Fruit fly (Drosophila melanogaster): ENCODE data around the gene CG13116.
A peak's percentile ranks its signal among the peaks of the same experiment; 100 is the strongest.

Gene CG13116

DNA sequence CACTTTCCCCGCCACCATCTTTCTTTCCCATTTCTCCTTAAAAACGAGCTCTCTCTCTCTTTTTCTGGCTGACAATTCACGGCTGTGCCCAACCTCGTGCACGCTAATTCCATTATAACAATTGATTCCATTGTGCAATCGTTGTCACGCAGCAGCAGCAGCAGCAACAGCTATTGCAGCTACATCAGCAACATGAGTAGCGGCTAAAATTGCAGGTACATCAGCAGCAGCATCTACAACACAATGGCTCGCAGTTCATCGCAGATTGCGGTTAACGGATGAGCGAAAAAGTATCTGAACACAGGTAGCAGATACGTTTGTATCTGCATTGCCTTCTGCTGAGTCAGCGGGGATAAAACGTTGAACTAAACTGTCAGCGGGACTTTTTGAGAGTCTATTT lies 24.4 kb upstream of the CG13116 start (continued):
- TF ChIP-seq CG34376 (GFP tag; optimal IDR thresholded peaks at IDR 0.05) (no peak), zen (tag; optimal IDR thresholded peaks at IDR 0.05) (peak; percentile 59), Spps (tag; optimal IDR thresholded peaks at IDR 0.05) (no peak), CG3065 (GFP tag; optimal IDR thresholded peaks at IDR 0.05) (no peak), NK7.1 (GFP tag; optimal IDR thresholded peaks at IDR 0.05) (no peak), p53 (GFP tag; optimal IDR thresholded peaks at IDR 0.05) (no peak), Atf-2 (GFP tag; optimal IDR thresholded peaks at IDR 0.05) (no peak), mam (GFP tag; optimal IDR thresholded peaks at IDR 0.05) (no peak), CG6765 (GFP tag; optimal IDR thresholded peaks at IDR 0.05) (no peak), wek (GFP tag; optimal IDR thresholded peaks at IDR 0.05) (no peak), ind (GFP tag; optimal IDR thresholded peaks at IDR 0.05) (no peak), tll (GFP tag; optimal IDR thresholded peaks at IDR 0.05) (peak in 1 of 2 experiments; percentile 38)

DNA sequence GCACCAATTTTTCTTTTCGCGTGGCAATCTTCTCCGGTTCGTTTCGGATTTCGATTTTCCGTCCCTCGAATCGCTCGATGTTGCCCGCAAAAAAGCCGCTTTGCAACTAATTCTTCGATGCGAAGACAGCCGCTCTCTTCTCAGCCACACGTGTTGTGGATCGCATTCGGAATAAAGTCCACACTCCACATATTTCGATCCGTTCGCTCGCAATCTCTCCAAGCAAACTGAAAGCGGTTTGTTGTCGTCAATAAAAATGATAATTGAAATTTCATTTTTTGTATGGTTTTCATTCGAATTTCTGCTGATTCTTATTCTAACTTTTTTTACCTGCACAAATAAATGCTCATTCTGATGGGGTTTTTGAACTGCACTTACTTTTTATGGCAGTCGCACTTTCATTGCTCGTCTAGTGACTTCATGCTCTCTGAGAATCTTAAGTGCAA lies 23.8 kb upstream of the CG13116 start, which contains the start of gene CG31710:
CG31710 (minus strand) TSS at position 83 of the 446 bp plus-strand sequence.
- TF ChIP-seq bigmax (GFP tag; optimal IDR thresholded peaks at IDR 0.05) (no peak), abd-A (tag; optimal IDR thresholded peaks at IDR 0.05) (peak; percentile 60), Gug (GFP tag; IDR thresholded peaks at IDR 0.05) (no peak), Ets97D (GFP tag; optimal IDR thresholded peaks at IDR 0.05) (no peak), gsb (GFP tag; IDR thresholded peaks at IDR 0.05) (no peak), grn (GFP tag; optimal IDR thresholded peaks at IDR 0.05) (no peak), Asciz (GFP tag; optimal IDR thresholded peaks at IDR 0.05) (peak; percentile 8), Hand (GFP tag; optimal IDR thresholded peaks at IDR 0.05) (no peak), CG7928 (GFP tag; optimal IDR thresholded peaks at IDR 0.05) (no peak), Hr39 (optimal IDR thresholded peaks at IDR 0.05) (no peak), stc (GFP tag; IDR thresholded peaks at IDR 0.05) (peak; percentile 24; the same call in 1 of the 2 replicates), pum (GFP tag; optimal IDR thresholded peaks at IDR 0.05) (no peak), mirr (GFP tag; optimal IDR thresholded peaks at IDR 0.05) (peak; percentile 22), ab (GFP tag; optimal IDR thresholded peaks at IDR 0.05) (no peak), C15 (GFP tag; IDR thresholded peaks at IDR 0.05) (no peak), CG7963 (GFP tag; IDR thresholded peaks at IDR 0.05; ENCODE audit: partially characterized antibody) (0 out of 3 replicates have a peak, but pooled peaks have one; percentile 30), Ets65A (GFP tag) (no peak), pan (optimal IDR thresholded peaks at IDR 0.05) (no peak), pan (GFP tag; optimal IDR thresholded peaks at IDR 0.05 in 1 of 2, IDR thresholded peaks at IDR 0.05 in 1 of 2) (peak in 1 of 2 experiments; percentile 15), nerfin-2 (GFP tag; IDR thresholded peaks at IDR 0.05; ENCODE audit: partially characterized antibody) (no peak), Atf-2 (GFP tag; optimal IDR thresholded peaks at IDR 0.05) (no peak), NC2β (GFP tag; optimal IDR thresholded peaks at IDR 0.05) (peak; percentile 20), scrt (GFP tag; optimal IDR thresholded peaks at IDR 0.05) (no peak), crc (GFP tag; optimal IDR thresholded peaks at IDR 0.05) (no peak), Usf (GFP tag; optimal IDR thresholded peaks at IDR 0.05) (no peak), CG9609 (GFP tag; optimal IDR thresholded peaks at IDR 0.05) (no peak), bcd (GFP tag; optimal IDR thresholded peaks at IDR 0.05) (no peak), CG13775 (GFP tag; optimal IDR thresholded peaks at IDR 0.05) (no peak), chm (GFP tag; IDR thresholded peaks at IDR 0.05) (peak; percentile 59; the same call in 1 of the 2 replicates), stwl (tag; optimal IDR thresholded peaks at IDR 0.05) (peak; percentile 30), D (optimal IDR thresholded peaks at IDR 0.05) (no peak), D (GFP tag; optimal IDR thresholded peaks at IDR 0.05) (no peak), tup (GFP tag; optimal IDR thresholded peaks at IDR 0.05) (no peak), Fer1 (GFP tag; optimal IDR thresholded peaks at IDR 0.05) (peak; percentile 17), amos (GFP tag; IDR thresholded peaks at IDR 0.05; ENCODE audit: partially characterized antibody) (peak; percentile 34; the same call in 1 of the 2 replicates), CG3726 (GFP tag; IDR thresholded peaks at IDR 0.05) (no peak), p53 (GFP tag; optimal IDR thresholded peaks at IDR 0.05) (no peak), pros (GFP tag; optimal IDR thresholded peaks at IDR 0.05) (peak; percentile 19), CG4617 (GFP tag; optimal IDR thresholded peaks at IDR 0.05; ENCODE audit: borderline replicate concordance) (no peak), CG10267 (tag; optimal IDR thresholded peaks at IDR 0.05) (no peak)
